Fruit fly (Drosophila melanogaster) whole organism, embryonic: ENCODE measurements around the gene Obp19a.

ENCODE experiments used
- CG11560 ChIP-seq: fragments of 200-800 bp; sonication (Bioruptor generic); IDR thresholded peaks from 3 replicates; pipeline ENCODE4 v1.3.6; 2022; ENCODE audit warnings: missing biosample characterization, missing genetic modification characterization
- CG13424 ChIP-seq: fragments of 200-800 bp; sonication (Bioruptor generic); optimal IDR thresholded peaks from 2 replicates; lab custom pipeline; 2019; ENCODE audit warnings: missing biosample characterization, mild to moderate bottlenecking, missing genetic modification characterization, moderate library complexity
- CG13775 ChIP-seq: fragments of 200-800 bp; sonication (Bioruptor generic); optimal IDR thresholded peaks from 3 replicates; lab custom pipeline; 2017; ENCODE audit warnings: missing biosample characterization, mild to moderate bottlenecking, missing genetic modification characterization
- CG14965 ChIP-seq: fragments of 200-800 bp; sonication (Bioruptor generic); optimal IDR thresholded peaks from 2 replicates; lab custom pipeline; 2016; ENCODE audit warnings: missing biosample characterization, missing genetic modification characterization, borderline replicate concordance
- CG15269 ChIP-seq: fragments of 200-800 bp; sonication (Bioruptor generic); optimal IDR thresholded peaks from 2 replicates; lab custom pipeline; 2018; ENCODE audit warnings: missing biosample characterization, mild to moderate bottlenecking, missing genetic modification characterization, moderate library complexity
- CG1602 ChIP-seq: fragments of 200-800 bp; sonication (Bioruptor generic); optimal IDR thresholded peaks from 3 replicates; lab custom pipeline; 2016; ENCODE audit warnings: missing biosample characterization, missing genetic modification characterization
- CG16813 ChIP-seq: fragments of 200-800 bp; sonication (Bioruptor generic); IDR thresholded peaks from 3 replicates; pipeline ENCODE4 v1.3.6; 2022; ENCODE audit warnings: missing biosample characterization, missing genetic modification characterization; ENCODE audit not compliant: partially characterized antibody
- CG17802 ChIP-seq: fragments of 200-800 bp; sonication (Bioruptor generic); optimal IDR thresholded peaks from 2 replicates; lab custom pipeline; 2018; ENCODE audit warnings: missing biosample characterization, mild to moderate bottlenecking, missing genetic modification characterization, moderate library complexity
- CG2116 ChIP-seq: fragments of 200-800 bp; sonication (Bioruptor generic); optimal IDR thresholded peaks from 3 replicates; lab custom pipeline; 2018; ENCODE audit warnings: missing biosample characterization, mild to moderate bottlenecking, missing genetic modification characterization
- CG30020 ChIP-seq: fragments of 200-800 bp; optimal IDR thresholded peaks from 2 replicates; lab custom pipeline; 2019; ENCODE audit warnings: missing biosample characterization, mild to moderate bottlenecking, missing genetic modification characterization, moderate library complexity
- CG4424 ChIP-seq: fragments of 200-800 bp; sonication (Bioruptor generic); optimal IDR thresholded peaks from 3 replicates; lab custom pipeline; 2016; ENCODE audit warnings: missing biosample characterization, missing genetic modification characterization
- CG5953 ChIP-seq: fragments of 200-800 bp; sonication (Bioruptor generic); IDR thresholded peaks from 2 replicates; pipeline ENCODE4 v1.3.6; 2022; ENCODE audit warnings: missing biosample characterization, missing genetic modification characterization
- CG7357 ChIP-seq: fragments of 200-800 bp; sonication (Bioruptor generic); IDR thresholded peaks from 3 replicates; pipeline ENCODE4 v1.3.6; 2022; ENCODE audit warnings: missing biosample characterization, missing genetic modification characterization
- CG8290 ChIP-seq, 3 experiments: fragments of 200-800 bp; sonication (Bioruptor generic); optimal IDR thresholded peaks; 2 replicates each; lab custom pipeline; 2016 to 2019; ENCODE audit warnings: missing biosample characterization in 3 of 3, missing genetic modification characterization in 3 of 3, mild to moderate bottlenecking in 2 of 3, moderate library complexity in 1 of 3
- CG8924 ChIP-seq: fragments of 200-800 bp; optimal IDR thresholded peaks from 3 replicates; lab custom pipeline; 2019; ENCODE audit warnings: missing biosample characterization, mild to moderate bottlenecking, missing genetic modification characterization, moderate library complexity
- CG8944 ChIP-seq: fragments of 200-800 bp; sonication (Bioruptor generic); optimal IDR thresholded peaks from 3 replicates; lab custom pipeline; 2016; ENCODE audit warnings: missing biosample characterization, missing genetic modification characterization
- CG9437 ChIP-seq: fragments of 200-800 bp; sonication (Bioruptor generic); optimal IDR thresholded peaks from 2 replicates; lab custom pipeline; 2018; ENCODE audit warnings: missing biosample characterization, mild to moderate bottlenecking, missing genetic modification characterization
- Dp ChIP-seq: fragments of 200-800 bp; sonication (Bioruptor generic); optimal IDR thresholded peaks from 2 replicates; lab custom pipeline; 2018; ENCODE audit warnings: missing biosample characterization, mild to moderate bottlenecking, missing genetic modification characterization, moderate library complexity
- Eip74EF ChIP-seq, 2 experiments: fragments of 200-800 bp in 1 of 2; fragments of >200 bp in 1 of 2; sonication (Bioruptor generic) in 1 of 2; optimal IDR thresholded peaks; 2 replicates each; lab custom pipeline; 2017 to 2019; ENCODE audit warnings: missing biosample characterization in 2 of 2, missing genetic modification characterization in 2 of 2, mild to moderate bottlenecking in 1 of 2, moderate library complexity in 1 of 2
- GATAe ChIP-seq: fragments of 200-800 bp; sonication (Bioruptor generic); conservative IDR thresholded peaks from 2 replicates; pipeline ENCODE4 v1.3.6; 2022; ENCODE audit warnings: missing biosample characterization, missing genetic modification characterization
- Hsf ChIP-seq: fragments of 200-800 bp; sonication (Bioruptor generic); optimal IDR thresholded peaks from 3 replicates; lab custom pipeline; 2016; ENCODE audit warnings: missing biosample characterization, missing genetic modification characterization
- Mad ChIP-seq: fragments of 200-800 bp; sonication (Bioruptor generic); optimal IDR thresholded peaks from 2 replicates; lab custom pipeline; 2016; ENCODE audit warnings: missing biosample characterization, missing genetic modification characterization
- Myb ChIP-seq: fragments of 200-800 bp; sonication (Bioruptor generic); optimal IDR thresholded peaks from 2 replicates; lab custom pipeline; 2016; ENCODE audit warnings: missing biosample characterization, missing genetic modification characterization
- Nf-YB ChIP-seq: fragments of 200-800 bp; sonication (Bioruptor generic); optimal IDR thresholded peaks from 3 replicates; lab custom pipeline; 2019; ENCODE audit warnings: missing biosample characterization, mild to moderate bottlenecking, missing genetic modification characterization, moderate library complexity
- Opbp ChIP-seq: fragments of 200-800 bp; sonication (Bioruptor generic); IDR thresholded peaks from 3 replicates; pipeline ENCODE4 v1.3.6; 2022; ENCODE audit warnings: missing biosample characterization, missing genetic modification characterization; ENCODE audit not compliant: partially characterized antibody
- TFAM ChIP-seq: fragments of 200-800 bp; sonication (Bioruptor generic); optimal IDR thresholded peaks from 2 replicates; lab custom pipeline; 2017; ENCODE audit warnings: missing biosample characterization, missing genetic modification characterization, inconsistent platforms
- YL-1 ChIP-seq: fragments of 200-800 bp; sonication (Bioruptor generic); optimal IDR thresholded peaks from 3 replicates; lab custom pipeline; 2017; ENCODE audit warnings: missing biosample characterization, mild to moderate bottlenecking, missing genetic modification characterization
- ato ChIP-seq: fragments of 200-800 bp; sonication (Bioruptor generic); IDR thresholded peaks from 2 replicates; pipeline ENCODE4 v1.3.6; 2022; ENCODE audit warnings: missing biosample characterization, missing genetic modification characterization; ENCODE audit not compliant: partially characterized antibody
- crp ChIP-seq, 2 experiments: fragments of 200-800 bp; sonication (Bioruptor generic); optimal IDR thresholded peaks; 2 replicates in 1 of 2; 3 replicates in 1 of 2; lab custom pipeline; 2017; ENCODE audit warnings: missing biosample characterization in 2 of 2, missing genetic modification characterization in 2 of 2, mild to moderate bottlenecking in 1 of 2, moderate library complexity in 1 of 2
- dan ChIP-seq: fragments of 200-800 bp; sonication (Bioruptor generic); IDR thresholded peaks from 2 replicates; pipeline ENCODE4 v1.3.6; 2022; ENCODE audit warnings: missing biosample characterization, missing genetic modification characterization
- eyg ChIP-seq: fragments of 200-800 bp; sonication (Bioruptor generic); optimal IDR thresholded peaks from 3 replicates; lab custom pipeline; 2016; ENCODE audit warnings: missing biosample characterization, missing genetic modification characterization
- lmd ChIP-seq: fragments of 200-800 bp; sonication (Bioruptor generic); IDR thresholded peaks from 2 replicates; pipeline ENCODE4 v1.3.6; 2022; ENCODE audit warnings: missing biosample characterization, missing genetic modification characterization
- maf-S ChIP-seq: fragments of 200-800 bp; sonication (Bioruptor generic); optimal IDR thresholded peaks from 2 replicates; lab custom pipeline; 2016; ENCODE audit warnings: missing biosample characterization, missing genetic modification characterization
- mam ChIP-seq: fragments of 200-800 bp; sonication (Bioruptor generic); optimal IDR thresholded peaks from 3 replicates; lab custom pipeline; 2016; ENCODE audit warnings: missing biosample characterization, missing genetic modification characterization
- mirr ChIP-seq: fragments of 200-800 bp; sonication (Bioruptor generic); optimal IDR thresholded peaks from 3 replicates; lab custom pipeline; 2018; ENCODE audit warnings: missing biosample characterization, mild to moderate bottlenecking, missing genetic modification characterization
- mld ChIP-seq: fragments of 200-800 bp; sonication (Bioruptor generic); IDR thresholded peaks from 3 replicates; pipeline ENCODE4 v1.3.6; 2022; ENCODE audit warnings: missing biosample characterization, missing genetic modification characterization; ENCODE audit not compliant: partially characterized antibody
- pzg ChIP-seq: fragments of 200-800 bp; sonication (Bioruptor generic); optimal IDR thresholded peaks from 3 replicates; lab custom pipeline; 2018; ENCODE audit warnings: missing biosample characterization, mild to moderate bottlenecking, missing genetic modification characterization, moderate library complexity
- slbo ChIP-seq: fragments of 200-800 bp; sonication (Bioruptor generic); IDR thresholded peaks from 2 replicates; pipeline ENCODE4 v1.3.6; 2022; ENCODE audit warnings: missing biosample characterization, missing genetic modification characterization
- tna ChIP-seq: fragments of 200-800 bp; sonication (Bioruptor generic); IDR thresholded peaks from 2 replicates; pipeline ENCODE4 v1.3.6; 2022; ENCODE audit warnings: missing biosample characterization, missing genetic modification characterization; ENCODE audit not compliant: partially characterized antibody
- trem ChIP-seq: fragments of 200-800 bp; optimal IDR thresholded peaks from 3 replicates; lab custom pipeline; 2019; ENCODE audit warnings: missing biosample characterization, mild to moderate bottlenecking, missing genetic modification characterization, moderate library complexity
- usp ChIP-seq: fragments of >200 bp; optimal IDR thresholded peaks from 2 replicates; lab custom pipeline; 2017; ENCODE audit warnings: missing biosample characterization, missing genetic modification characterization
- wdn ChIP-seq: fragments of 200-800 bp; sonication (Bioruptor generic); IDR thresholded peaks from 2 replicates; pipeline ENCODE4 v1.3.6; 2022; ENCODE audit warnings: missing biosample characterization, missing genetic modification characterization
- wor ChIP-seq: fragments of 200-800 bp; sonication (Bioruptor generic); IDR thresholded peaks from 2 replicates; pipeline ENCODE4 v1.3.6; 2022; ENCODE audit warnings: missing biosample characterization, missing genetic modification characterization
- zen ChIP-seq: fragments of 200-800 bp; sonication (Bioruptor generic); optimal IDR thresholded peaks from 3 replicates; lab custom pipeline; 2018; ENCODE audit warnings: missing biosample characterization, mild to moderate bottlenecking, missing genetic modification characterization, moderate library complexity
- zfh2 ChIP-seq: fragments of 200-800 bp; sonication (Bioruptor generic); optimal IDR thresholded peaks from 2 replicates; lab custom pipeline; 2016; ENCODE audit warnings: missing biosample characterization, missing genetic modification characterization

Gene Obp19a

DNA sequence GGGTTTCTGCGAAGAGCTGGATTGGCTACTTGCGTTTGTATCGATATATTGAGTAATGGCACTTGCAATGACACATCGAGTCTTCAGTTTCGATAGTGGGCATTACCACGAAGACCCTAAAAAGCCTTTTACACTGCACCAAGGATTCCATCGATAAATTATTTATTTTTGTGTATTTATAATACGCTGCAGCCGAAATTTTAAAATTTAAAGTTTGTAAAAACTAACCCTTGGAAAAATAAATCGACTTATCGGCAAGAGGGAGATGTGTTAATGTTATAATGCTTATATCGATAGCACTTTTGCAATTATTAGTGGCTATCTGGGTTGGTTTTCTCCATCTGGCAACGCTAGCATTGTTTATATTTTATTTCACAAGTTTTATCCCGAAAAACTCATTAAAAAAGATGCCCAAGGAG lies 8.2 kb downstream of the Obp19a start, which contains the start of the genes Pp4-19C and cactin (continued):
- TF ChIP-seq CG9437 (GFP tag; lab: Kevin White, UChicago) (no peak), TFAM (GFP tag; lab: Kevin White, UChicago) (no peak), ato (peak; percentile 74), Nf-YB (GFP tag; lab: Kevin White, UChicago) (peak; percentile 48), eyg (GFP tag; lab: Kevin White, UChicago) (no peak), mld (peak; percentile 71; the same call in 1 of the 3 replicates), CG30020 (peak; percentile 69), CG14965 (GFP tag; lab: Kevin White, UChicago) (no peak), YL-1 (peak; percentile 79), Opbp (GFP tag; lab: Robert Waterston, UW) (peak; percentile 61; the same call in 1 of the 3 replicates), zfh2 (GFP tag; lab: Kevin White, UChicago) (peak; percentile 35), CG2116 (GFP tag; lab: Kevin White, UChicago) (peak; percentile 81), maf-S (GFP tag; lab: Kevin White, UChicago) (no peak), pzg (GFP tag; lab: Kevin White, UChicago) (peak; percentile 54), CG17802 (tag; lab: Kevin White, UChicago) (peak; percentile 22), Eip74EF (GFP tag; optimal IDR thresholded peaks at IDR 0.05; lab: Kevin White, UChicago) (no peak), trem (tag; lab: Kevin White, UChicago) (peak; percentile 75), Mad (peak; percentile 44), tna (GFP tag; lab: Robert Waterston, UW) (peak; percentile 61; the same call in 1 of the 2 replicates), CG13424 (tag; lab: Kevin White, UChicago) (peak; percentile 7), CG8944 (GFP tag; lab: Kevin White, UChicago) (peak; percentile 41), CG4424 (GFP tag; lab: Kevin White, UChicago) (peak; percentile 14), usp (GFP tag; lab: Kevin White, UChicago) (no peak), lmd (GFP tag; lab: Robert Waterston, UW) (peak; percentile 19; the same call in 1 of the 2 replicates), mirr (no peak), CG11560 (tag; lab: Robert Waterston, UW) (peak; percentile 61; the same call in 2 of the 3 replicates), GATAe (GFP tag; lab: Robert Waterston, UW) (no peak), zen (tag; lab: Kevin White, UChicago) (peak; percentile 53), dan (GFP tag; lab: Robert Waterston, UW) (no peak), CG1602 (GFP tag; lab: Kevin White, UChicago) (no peak), Hsf (GFP tag; lab: Kevin White, UChicago) (peak; percentile 36), wdn (no peak), CG8290 (GFP tag; optimal IDR thresholded peaks at IDR 0.05; lab: Kevin White, UChicago) (no peak), CG8290 (tag; optimal IDR thresholded peaks at IDR 0.05; lab: Kevin White, UChicago) (no peak), CG16813 (GFP tag; lab: Robert Waterston, UW) (peak; percentile 91), CG5953 (GFP tag; lab: Robert Waterston, UW) (no peak), CG8924 (tag; lab: Kevin White, UChicago) (peak; percentile 40), CG15269 (tag; lab: Kevin White, UChicago) (no peak), Dp (GFP tag; lab: Kevin White, UChicago) (peak; percentile 24), slbo (GFP tag; lab: Robert Waterston, UW) (peak; percentile 55), wor (GFP tag; lab: Robert Waterston, UW) (no peak), CG13775 (GFP tag; lab: Kevin White, UChicago) (peak; percentile 7), mam (GFP tag; lab: Kevin White, UChicago) (peak; percentile 62), Myb (GFP tag; lab: Kevin White, UChicago) (peak; percentile 22), crp (GFP tag; optimal IDR thresholded peaks at IDR 0.05; lab: Kevin White, UChicago) (peak in 1 of 2 experiments; percentile 51), CG7357 (GFP tag; lab: Robert Waterston, UW) (peak; percentile 57; the same call in 1 of the 3 replicates)
